ENCODE assay signal across 2 fruit fly cellular contexts in the genomic region with DNA sequence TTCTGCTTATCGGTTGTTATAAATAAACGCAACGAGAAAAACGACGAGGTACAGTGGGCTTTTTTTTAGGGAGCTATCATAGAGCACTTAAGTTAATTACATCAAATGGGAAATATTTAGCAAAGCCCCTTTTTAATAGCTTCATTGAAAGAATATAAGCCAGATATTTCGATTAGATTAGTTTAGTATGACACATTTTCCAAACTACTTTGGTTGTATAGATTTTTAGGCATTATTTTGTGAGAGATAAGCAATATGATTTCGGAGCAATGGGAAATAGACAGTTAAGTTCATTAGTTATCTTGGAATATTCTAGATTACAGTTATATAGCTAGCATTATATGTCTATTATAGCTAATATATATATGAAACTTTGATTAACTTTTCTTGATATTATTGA.
TF ChIP-seq lines count a peak whose summit lies in the region.

No protein-coding gene starts in this region.

- no peak for TF ChIP-seq CTCF in whole organism, embryonic (GFP tag; optimal IDR thresholded peaks at IDR 0.05; lab: Kevin White, UChicago)

TF ChIP-seq in whole organism, adult, 20 proteins besides CTCF, POLR2A, EP300 and RAD21:
- TF ChIP-seq ovo (GFP tag; optimal IDR thresholded peaks at IDR 0.05; lab: Kevin White, UChicago) (no peak), kay (GFP tag; lab: Kevin White, UChicago; ENCODE audit: borderline replicate concordance) (peak; percentile 93), CG5204 (GFP tag; optimal IDR thresholded peaks at IDR 0.05; lab: Kevin White, UChicago) (no peak), CG12768 (GFP tag; optimal IDR thresholded peaks at IDR 0.05; lab: Kevin White, UChicago) (no peak)

TF ChIP-seq in whole organism, embryonic, 481 proteins besides CTCF, POLR2A, EP300 and RAD21:
- TF ChIP-seq Awh (GFP tag; IDR thresholded peaks at IDR 0.05; lab: Robert Waterston, UW): no peak
- TF ChIP-seq yki (optimal IDR thresholded peaks at IDR 0.05; lab: Kevin White, UChicago): no peak
- TF ChIP-seq onecut (GFP tag; IDR thresholded peaks at IDR 0.05; lab: Robert Waterston, UW): no peak
- TF ChIP-seq exex (tag; optimal IDR thresholded peaks at IDR 0.05; lab: Kevin White, UChicago): peak; percentile 89
- TF ChIP-seq Dip2 (GFP tag; IDR thresholded peaks at IDR 0.05; lab: Robert Waterston, UW): no peak
- no peak for TF ChIP-seq Optix (GFP tag; IDR thresholded peaks at IDR 0.05; lab: Robert Waterston, UW)
